Worm (Caenorhabditis elegans): ENCODE measurements around the gene C13B9.2.

C13B9.2 gene

DNA sequence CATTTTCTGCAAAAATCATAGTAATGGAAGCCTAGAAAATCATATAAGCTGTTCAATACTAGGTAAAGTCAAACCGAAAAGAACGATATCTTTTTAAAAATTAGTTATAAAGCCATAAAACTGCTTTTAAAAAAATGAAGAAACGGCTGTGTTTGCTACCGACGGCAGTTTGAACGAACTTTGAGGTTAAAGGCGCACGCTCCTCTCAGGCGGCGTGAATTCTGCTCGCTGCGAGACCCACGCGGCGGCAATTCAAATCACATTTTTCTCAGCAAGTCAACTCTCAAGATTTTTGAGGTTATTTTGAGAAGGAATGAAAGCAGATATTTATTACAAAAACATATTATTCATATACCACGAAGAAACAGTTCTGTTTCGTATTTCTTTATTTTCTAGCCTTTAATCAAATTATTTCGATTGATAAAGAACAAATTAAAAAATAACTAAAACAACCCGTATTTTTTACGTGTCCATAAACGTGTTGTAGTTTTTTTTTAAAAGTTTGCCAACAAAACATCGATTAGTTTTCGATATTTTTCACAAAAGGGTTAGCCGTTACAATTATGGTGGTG lies 11.9 kb upstream of the C13B9.2 start, which contains the start of the genes mdh-2 and F20H11.4 (continued):
- TF ChIP-seq ztf-4 (tag; optimal IDR thresholded peaks at IDR 0.05), result peak; percentile 27
- TF ChIP-seq efl-1 (optimal IDR thresholded peaks at IDR 0.05), result peak; percentile 85 to 97
- TF ChIP-seq efl-1 (GFP tag; optimal IDR thresholded peaks at IDR 0.05 in 1 of 2), result peak; percentile 96 to 99
- no peak for TF ChIP-seq ets-5 (GFP tag; IDR thresholded peaks at IDR 0.05)
- no peak for TF ChIP-seq grh-1 (GFP tag; IDR thresholded peaks at IDR 0.05)
- TF ChIP-seq nhr-84 (tag; optimal IDR thresholded peaks at IDR 0.05), result no peak
- peak; percentile 23 for TF ChIP-seq hpl-2 (GFP tag; optimal IDR thresholded peaks at IDR 0.05)
- TF ChIP-seq egl-27 (tag; optimal IDR thresholded peaks at IDR 0.05), result no peak
- TF ChIP-seq nhr-237 (tag; optimal IDR thresholded peaks at IDR 0.05), result peak; percentile 59
- TF ChIP-seq elt-3 (tag; optimal IDR thresholded peaks at IDR 0.05), result peak in 2 of 6 experiments; percentile 65 to 78
- TF ChIP-seq unc-30 (tag; optimal IDR thresholded peaks at IDR 0.05), result no peak
- peak; percentile 74 for TF ChIP-seq isw-1 (GFP tag; IDR thresholded peaks at IDR 0.05)
- TF ChIP-seq lin-13 (GFP tag; optimal IDR thresholded peaks at IDR 0.05), result peak; percentile 80
- TF ChIP-seq unc-130 (tag; optimal IDR thresholded peaks at IDR 0.05), result peak; percentile 57
- peak; percentile 86 for TF ChIP-seq xbp-1 (tag; optimal IDR thresholded peaks at IDR 0.05)
- peak; percentile 63 for TF ChIP-seq jun-1 (tag; optimal IDR thresholded peaks at IDR 0.05)
- TF ChIP-seq snu-23 (GFP tag; optimal IDR thresholded peaks at IDR 0.05), result peak; percentile 91
- TF ChIP-seq nhr-47 (tag; optimal IDR thresholded peaks at IDR 0.05), result peak; percentile 87
- peak; percentile 95 to 97 (median 95) for TF ChIP-seq dpl-1 (GFP tag; optimal IDR thresholded peaks at IDR 0.05)
- peak; percentile 9 for TF ChIP-seq pax-3 (tag; optimal IDR thresholded peaks at IDR 0.05)
- no peak for TF ChIP-seq mab-9 (GFP tag; IDR thresholded peaks at IDR 0.05)
- peak; percentile 63 for TF ChIP-seq unc-86 (tag; optimal IDR thresholded peaks at IDR 0.05)
- TF ChIP-seq nhr-77 (tag; optimal IDR thresholded peaks at IDR 0.05), result peak; percentile 63

DNA sequence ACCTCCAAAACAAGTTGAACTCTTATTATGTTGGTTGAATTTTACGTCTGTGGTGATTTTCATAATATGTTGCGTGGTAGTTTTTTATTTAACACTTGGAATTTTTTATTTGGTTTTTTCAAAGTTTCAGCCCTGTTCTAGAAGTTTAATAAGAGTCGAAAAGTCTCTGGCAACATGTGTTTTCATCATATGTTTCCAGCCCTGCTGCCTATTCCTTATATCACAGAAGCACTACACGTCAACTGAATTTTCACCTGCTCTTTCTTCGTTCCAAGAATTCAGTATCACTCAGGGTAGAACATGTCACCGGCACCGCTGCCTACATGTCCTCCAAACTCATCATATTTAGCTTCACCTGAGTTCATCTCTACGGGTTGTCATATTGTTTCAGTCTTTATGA lies 9.5 kb upstream of the C13B9.2 start, which contains the start of gene srh-40:
Gene srh-40, plus strand, starts transcription at position 301 of the 400 bp plus-strand sequence.
- TF ChIP-seq hlh-4 (tag; optimal IDR thresholded peaks at IDR 0.05) (peak; percentile 43), aha-1 (tag; optimal IDR thresholded peaks at IDR 0.05) (no peak), irx-1 (tag; optimal IDR thresholded peaks at IDR 0.05) (no peak), nhr-47 (tag; optimal IDR thresholded peaks at IDR 0.05) (no peak), fkh-10 (GFP tag; optimal IDR thresholded peaks at IDR 0.05) (no peak), fkh-4 (tag; optimal IDR thresholded peaks at IDR 0.05; ENCODE audit: borderline replicate concordance) (no peak), xbp-1 (tag; optimal IDR thresholded peaks at IDR 0.05) (no peak)

DNA sequence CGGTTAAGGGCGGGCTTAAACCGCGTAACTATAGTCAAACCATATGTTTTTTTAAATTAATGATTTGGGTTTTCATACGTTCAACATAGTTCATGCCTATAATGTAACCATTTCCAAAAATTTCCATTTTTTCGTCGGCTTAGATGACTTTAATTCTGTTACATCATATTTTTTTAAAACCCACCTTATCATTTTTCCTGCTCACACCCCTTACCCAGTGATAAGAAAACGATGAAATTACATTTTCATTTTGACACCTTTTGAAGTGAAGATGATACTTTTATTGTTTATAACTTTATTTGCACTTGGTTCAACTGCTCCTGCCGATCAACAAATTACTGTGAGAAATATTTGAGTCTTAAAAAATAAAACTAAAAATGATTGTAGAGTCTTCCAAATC lies 7.8 kb upstream of the C13B9.2 start, which contains the start of gene ctsa-4.2:
Gene ctsa-4.2, plus strand, starts transcription at position 247 of the 400 bp plus-strand sequence.
- no peak for TF ChIP-seq fkh-10 (GFP tag; optimal IDR thresholded peaks at IDR 0.05)
- TF ChIP-seq skn-1 (tag; optimal IDR thresholded peaks at IDR 0.05), result no peak
- TF ChIP-seq aly-2 (tag; optimal IDR thresholded peaks at IDR 0.05), result no peak
- no peak for TF ChIP-seq efl-1 (optimal IDR thresholded peaks at IDR 0.05)
- peak in 1 of 2 experiments; percentile 76 for TF ChIP-seq efl-1 (GFP tag; optimal IDR thresholded peaks at IDR 0.05 in 1 of 2)
- peak; percentile 38 for TF ChIP-seq elt-2 (tag; optimal IDR thresholded peaks at IDR 0.05)
- TF ChIP-seq vab-15 (tag; optimal IDR thresholded peaks at IDR 0.05), result no peak
- TF ChIP-seq Y116A8C.19 (tag; optimal IDR thresholded peaks at IDR 0.05; ENCODE audit: borderline replicate concordance), result no peak
- TF ChIP-seq mep-1 (tag; optimal IDR thresholded peaks at IDR 0.05), result no peak
- no peak for TF ChIP-seq nhr-11 (tag; optimal IDR thresholded peaks at IDR 0.05)
- no peak for TF ChIP-seq nhr-12 (tag; optimal IDR thresholded peaks at IDR 0.05)
- TF ChIP-seq unc-98 (GFP tag; IDR thresholded peaks at IDR 0.05), result no peak
- no peak for TF ChIP-seq elt-3 (tag; optimal IDR thresholded peaks at IDR 0.05)
- TF ChIP-seq C16A3.4 (tag; optimal IDR thresholded peaks at IDR 0.05), result no peak
- peak in 1 of 2 experiments; percentile 16 for TF ChIP-seq lin-35 (GFP tag; optimal IDR thresholded peaks at IDR 0.05)
- no peak for TF ChIP-seq isw-1 (GFP tag; IDR thresholded peaks at IDR 0.05)
- no peak for TF ChIP-seq C04F5.9 (tag; optimal IDR thresholded peaks at IDR 0.05)
- no peak for TF ChIP-seq unc-86 (tag; optimal IDR thresholded peaks at IDR 0.05)
- no peak for TF ChIP-seq nhr-76 (tag; optimal IDR thresholded peaks at IDR 0.05)
- no peak for TF ChIP-seq nhr-47 (tag; optimal IDR thresholded peaks at IDR 0.05)
- TF ChIP-seq fos-1 (tag; optimal IDR thresholded peaks at IDR 0.05), result no peak
- TF ChIP-seq xbp-1 (tag; optimal IDR thresholded peaks at IDR 0.05), result no peak
- no peak for TF ChIP-seq pax-3 (tag; optimal IDR thresholded peaks at IDR 0.05)
- no peak for TF ChIP-seq ama-1 (optimal IDR thresholded peaks at IDR 0.05)
- TF ChIP-seq ces-1 (GFP tag; optimal IDR thresholded peaks at IDR 0.05), result no peak
- no peak for TF ChIP-seq mdl-1 (tag; optimal IDR thresholded peaks at IDR 0.05)
